Worm (Caenorhabditis elegans): ENCODE measurements around the gene mlc-5.

The mlc-5 gene

DNA sequence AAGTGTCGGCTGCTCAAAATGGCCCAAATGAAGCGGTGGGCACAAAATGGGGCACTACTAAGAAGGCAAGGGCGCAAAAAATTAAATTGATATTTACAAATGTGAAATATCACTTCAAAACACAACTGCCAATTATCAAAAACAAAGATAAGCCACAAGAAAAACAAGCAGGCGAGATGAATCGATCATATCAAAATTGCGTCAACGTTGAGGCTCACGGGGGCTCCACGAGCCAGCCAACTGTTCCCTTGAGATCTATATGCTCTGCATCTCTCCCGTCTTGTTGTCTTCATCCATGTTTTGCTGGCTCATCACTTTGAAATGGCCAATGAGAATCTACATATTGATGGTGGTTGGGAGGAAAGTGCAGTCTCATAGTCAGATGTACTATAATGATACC lies 12.1 kb downstream of the mlc-5 start:
- TF ChIP-seq ceh-79 (tag; optimal IDR thresholded peaks at IDR 0.05) = no peak
- no peak for TF ChIP-seq F49E8.2 (tag; optimal IDR thresholded peaks at IDR 0.05; ENCODE audit: insufficient read depth)
- no peak for TF ChIP-seq Y56A3A.18 (GFP tag; IDR thresholded peaks at IDR 0.05)
- no peak for TF ChIP-seq efl-1 (GFP tag; optimal IDR thresholded peaks at IDR 0.05)
- no peak for TF ChIP-seq ztf-6 (GFP tag; IDR thresholded peaks at IDR 0.05)
- no peak for TF ChIP-seq dpff-1 (tag; optimal IDR thresholded peaks at IDR 0.05)
- TF ChIP-seq ztf-26 (tag; optimal IDR thresholded peaks at IDR 0.05) = no peak
- no peak for TF ChIP-seq snpc-4 (GFP tag; optimal IDR thresholded peaks at IDR 0.05)
- peak in 1 of 4 experiments; percentile 1 for TF ChIP-seq snpc-4 (tag; optimal IDR thresholded peaks at IDR 0.05)

DNA sequence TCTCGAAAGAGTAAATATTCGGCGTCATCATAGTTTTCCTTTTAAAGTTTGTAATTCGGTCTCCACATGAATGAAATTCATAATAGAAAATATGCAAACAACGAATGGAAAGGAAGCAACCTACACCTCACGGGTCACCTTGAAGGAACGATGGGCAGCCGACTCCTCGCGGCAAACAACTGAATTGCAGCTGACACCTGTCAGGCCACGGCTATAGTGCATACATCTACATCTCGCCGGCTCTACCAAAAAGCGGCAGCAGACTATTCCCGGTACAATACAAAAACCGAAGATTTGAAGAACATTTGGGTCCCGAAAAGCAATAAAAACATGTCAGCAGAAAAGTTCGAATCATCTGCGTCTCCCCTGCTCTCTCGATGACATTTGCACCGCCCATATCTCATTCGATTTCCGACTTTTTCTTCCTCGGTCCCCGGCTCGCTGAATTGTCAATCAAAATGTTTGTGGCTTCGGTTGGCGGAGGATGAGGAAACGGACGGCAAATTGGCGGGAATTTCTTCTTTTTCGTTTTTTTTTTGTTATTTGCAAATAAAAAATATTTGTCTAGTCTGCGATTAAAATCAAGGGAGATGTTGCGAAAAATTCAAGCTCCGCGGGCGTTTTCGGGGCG lies 12.7 kb downstream of the mlc-5 start:
- TF ChIP-seq akir-1 (GFP tag; optimal IDR thresholded peaks at IDR 0.05) (no peak), snpc-4 (GFP tag; optimal IDR thresholded peaks at IDR 0.05) (no peak), snpc-4 (tag; optimal IDR thresholded peaks at IDR 0.05) (peak in 2 of 4 experiments; percentile 17 to 51), F57A8.1 (GFP tag; optimal IDR thresholded peaks at IDR 0.05) (no peak), cebp-2 (GFP tag; IDR thresholded peaks at IDR 0.05) (0 out of 2 replicates have a peak, but pooled peaks have one; percentile 37), lin-35 (GFP tag; optimal IDR thresholded peaks at IDR 0.05) (peak in 1 of 3 experiments; percentile 21), zfh-2 (GFP tag; conservative IDR thresholded peaks at IDR 0.05) (peak; percentile 70)

ce11 chrIII:13637681-13638080 lies 14.6 kb downstream of the mlc-5 start:
- TF ChIP-seq nfya-2 (GFP tag; IDR thresholded peaks at IDR 0.05) (no peak), T07F8.4 (tag; optimal IDR thresholded peaks at IDR 0.05) (no peak), aptf-2 (GFP tag; conservative IDR thresholded peaks at IDR 0.05) (no peak), Y53F4B.3 (GFP tag; IDR thresholded peaks at IDR 0.05) (no peak), Y67H2A.10 (GFP tag; conservative IDR thresholded peaks at IDR 0.05) (no peak), ztf-26 (tag; optimal IDR thresholded peaks at IDR 0.05) (no peak)

DNA sequence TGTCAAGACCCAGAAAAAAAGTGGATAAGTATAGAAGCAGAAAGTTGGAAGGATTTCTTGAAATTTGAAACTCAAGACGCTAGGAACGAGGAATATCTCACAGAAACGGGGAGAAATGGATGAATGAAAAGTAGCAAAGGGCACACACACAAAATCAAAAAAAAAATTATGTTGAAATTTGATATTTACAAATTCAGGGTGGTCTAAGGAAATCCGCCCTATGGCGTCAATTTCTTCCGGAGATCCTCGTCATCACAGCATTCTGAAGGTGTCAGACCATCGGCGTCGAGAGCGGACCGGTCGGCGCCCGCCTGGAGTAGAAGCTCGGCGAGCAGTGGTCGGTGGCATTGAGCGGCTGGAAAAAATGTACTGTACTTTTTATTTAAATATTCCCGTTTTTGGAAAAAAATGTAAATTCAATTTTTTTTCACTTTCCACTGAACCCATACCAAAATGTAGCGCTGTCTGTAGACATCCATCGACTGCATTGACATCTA lies 16.9 kb downstream of the mlc-5 start:
- TF ChIP-seq akir-1 (GFP tag; optimal IDR thresholded peaks at IDR 0.05) = no peak
- TF ChIP-seq madf-8 (GFP tag; conservative IDR thresholded peaks at IDR 0.05) = no peak
- no peak for TF ChIP-seq lin-40 (tag; optimal IDR thresholded peaks at IDR 0.05)
- peak; percentile 61 for TF ChIP-seq zfh-2 (GFP tag; conservative IDR thresholded peaks at IDR 0.05)
- no peak for TF ChIP-seq him-1 (tag; optimal IDR thresholded peaks at IDR 0.05)
- TF ChIP-seq lin-26 (GFP tag; IDR thresholded peaks at IDR 0.05) = no peak
- TF ChIP-seq egrh-3 (GFP tag; IDR thresholded peaks at IDR 0.05) = peak; percentile 21; the same call in 1 of the 2 replicates

DNA sequence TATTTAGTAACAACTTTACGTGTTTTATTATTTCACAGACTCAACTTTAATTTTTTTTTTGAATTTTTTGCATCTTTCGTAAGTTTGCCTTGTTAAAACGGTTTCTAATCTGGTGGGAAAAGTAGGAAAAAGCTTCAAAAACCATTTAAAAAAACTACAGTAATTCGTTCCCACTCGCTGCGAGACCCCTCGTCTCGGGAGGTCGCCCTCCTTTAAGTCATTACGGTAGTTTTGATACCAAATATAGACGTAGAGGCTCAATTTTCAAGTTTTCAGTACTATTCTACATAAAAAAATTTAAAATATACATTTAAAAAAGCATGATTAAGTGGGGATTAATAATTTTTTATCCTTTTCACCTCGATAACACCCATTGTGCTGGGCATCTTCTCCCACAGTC lies 17.8 kb downstream of the mlc-5 start:
- peak; percentile 53 for TF ChIP-seq xnd-1 (tag; optimal IDR thresholded peaks at IDR 0.05)
- TF ChIP-seq F33H1.4 (GFP tag; IDR thresholded peaks at IDR 0.05) = peak; percentile 57
- no peak for TF ChIP-seq lin-35 (GFP tag; optimal IDR thresholded peaks at IDR 0.05)
- no peak for TF ChIP-seq unc-62 (GFP tag; optimal IDR thresholded peaks at IDR 0.05)
- TF ChIP-seq lsl-1 (GFP tag; optimal IDR thresholded peaks at IDR 0.05) = peak; percentile 76
- 0 out of 2 replicates have a peak, but pooled peaks have one; percentile 30 for TF ChIP-seq madf-6 (GFP tag; IDR thresholded peaks at IDR 0.05)

- no peak for TF ChIP-seq lag-1 (GFP tag; IDR thresholded peaks at IDR 0.05)
- no peak for TF ChIP-seq attf-6 (GFP tag; IDR thresholded peaks at IDR 0.05)
- TF ChIP-seq dpl-1 (GFP tag; optimal IDR thresholded peaks at IDR 0.05) = no peak
- TF ChIP-seq F23B12.7 (tag; optimal IDR thresholded peaks at IDR 0.05; ENCODE audit: insufficient read depth) = no peak
- no peak for TF ChIP-seq unc-130 (GFP tag; optimal IDR thresholded peaks at IDR 0.05)
- no peak for TF ChIP-seq F49E8.2 (tag; optimal IDR thresholded peaks at IDR 0.05; ENCODE audit: insufficient read depth)
- no peak for TF ChIP-seq lin-35 (GFP tag; optimal IDR thresholded peaks at IDR 0.05)
- TF ChIP-seq madf-8 (GFP tag; conservative IDR thresholded peaks at IDR 0.05) = no peak
- TF ChIP-seq dox-1 (GFP tag; IDR thresholded peaks at IDR 0.05) = no peak
- no peak for TF ChIP-seq tbp1 (GFP tag; optimal IDR thresholded peaks at IDR 0.05)
- TF ChIP-seq snpc-4 (GFP tag; optimal IDR thresholded peaks at IDR 0.05) = no peak
- no peak for TF ChIP-seq snpc-4 (tag; optimal IDR thresholded peaks at IDR 0.05)
- no peak for TF ChIP-seq B0336.3 (GFP tag; IDR thresholded peaks at IDR 0.05)
- TF ChIP-seq sea-2 (GFP tag; IDR thresholded peaks at IDR 0.05) = no peak
- no peak for TF ChIP-seq mxl-1 (tag; optimal IDR thresholded peaks at IDR 0.05)
- TF ChIP-seq F57A8.1 (GFP tag; optimal IDR thresholded peaks at IDR 0.05) = no peak
These were observed 18.5 kb downstream of the mlc-5 start, which contains the start of gene acbp-5 for ce11 chrIII:13641588-13641987. acbp-5 (minus strand) TSS chrIII:13641688.

Data from whole organism, young adult.